Worm (Caenorhabditis elegans) whole organism, mixed stage, embryonic: Measurements from ENCODE around the gene ddn-1.

ENCODE experiments used
- elt-3 ChIP-seq: fragments of 150-350 bp; optimal IDR thresholded peaks from 2 replicates; lab custom pipeline; 2014; ENCODE audit warnings: missing biosample characterization, missing genetic modification characterization
- lin-13 ChIP-seq: fragments of 150-350 bp; optimal IDR thresholded peaks from 2 replicates; lab custom pipeline; 2014; ENCODE audit warnings: missing biosample characterization, missing genetic modification characterization
- mls-2 ChIP-seq: sonication (generic microtip); optimal IDR thresholded peaks from 2 replicates; lab custom pipeline; 2016; ENCODE audit warnings: mild to moderate bottlenecking, missing genetic modification characterization, moderate library complexity, missing compliant biosample characterization
- nhr-237 ChIP-seq: fragments of 150-350 bp; optimal IDR thresholded peaks from 2 replicates; lab custom pipeline; 2014; ENCODE audit warnings: missing biosample characterization, missing genetic modification characterization
- pha-4 ChIP-seq: fragments of 150-350 bp; optimal IDR thresholded peaks from 2 replicates; lab custom pipeline; 2018; ENCODE audit warnings: missing biosample characterization, missing genetic modification reagents, missing genetic modification characterization
- snpc-4 ChIP-seq: fragments of 150-350 bp; optimal IDR thresholded peaks from 2 replicates; lab custom pipeline; 2014; ENCODE audit warnings: missing biosample characterization, missing genetic modification characterization
- unc-62 ChIP-seq: fragments of 150-350 bp; optimal IDR thresholded peaks from 2 replicates; lab custom pipeline; 2014; ENCODE audit warnings: missing biosample characterization, missing genetic modification reagents, missing genetic modification characterization
- ztf-11 ChIP-seq: fragments of 150-350 bp; optimal IDR thresholded peaks from 2 replicates; lab custom pipeline; 2014; ENCODE audit warnings: missing biosample characterization, missing genetic modification characterization

ce11 chrV:8767041-8767440 is 6.7 kb upstream of the ddn-1 start:
- TF ChIP-seq nhr-237 (tag; lab: Kevin White, UChicago) (no peak), pha-4 (tag; lab: Kevin White, UChicago) (no peak), snpc-4 (tag; lab: Kevin White, UChicago) (no peak), elt-3 (tag; lab: Kevin White, UChicago) (no peak), lin-13 (tag; lab: Kevin White, UChicago) (no peak), mls-2 (no peak), ztf-11 (tag; lab: Kevin White, UChicago) (no peak), unc-62 (GFP tag; lab: Kevin White, UChicago) (no peak)
